Fruit fly (Drosophila melanogaster) whole organism, pupa: Measurements from ENCODE around the gene CG11980.

ENCODE experiments used
- CG10348 ChIP-seq: fragments of 200-800 bp; sonication (Bioruptor generic); IDR thresholded peaks from 2 replicates; pipeline ENCODE4 v1.3.6; 2022; ENCODE audit warnings: missing biosample characterization, missing genetic modification characterization
- CG12605 ChIP-seq: fragments of 200-800 bp; sonication (Bioruptor generic); IDR thresholded peaks from 2 replicates; pipeline ENCODE4 v1.3.6; 2022; ENCODE audit warnings: missing biosample characterization, missing genetic modification characterization
- CG13204 ChIP-seq: fragments of 200-800 bp; sonication (Bioruptor generic); optimal IDR thresholded peaks from 2 replicates; lab custom pipeline; 2018; ENCODE audit warnings: missing biosample characterization, mild to moderate bottlenecking, missing genetic modification characterization, moderate library complexity
- CG14655 ChIP-seq: fragments of 200-800 bp; sonication (Bioruptor generic); optimal IDR thresholded peaks from 3 replicates; lab custom pipeline; 2017; ENCODE audit warnings: mild to moderate bottlenecking, missing biosample characterization, missing genetic modification reagents, missing genetic modification characterization
- CG15710 ChIP-seq: fragments of 200-800 bp; sonication (Bioruptor generic); optimal IDR thresholded peaks from 2 replicates; lab custom pipeline; 2018; ENCODE audit warnings: missing biosample characterization, mild to moderate bottlenecking, missing genetic modification characterization, moderate library complexity
- CG17806 ChIP-seq: fragments of 200-800 bp; sonication (Bioruptor generic); optimal IDR thresholded peaks from 2 replicates; lab custom pipeline; 2018; ENCODE audit warnings: missing biosample characterization, mild to moderate bottlenecking, missing genetic modification characterization, moderate library complexity
- CG32121 ChIP-seq: fragments of 200-800 bp; sonication (Bioruptor generic); IDR thresholded peaks from 2 replicates; pipeline ENCODE4 v1.3.6; 2022; ENCODE audit warnings: missing biosample characterization, missing genetic modification characterization
- CG34367 ChIP-seq: fragments of 200-800 bp; sonication (Bioruptor generic); optimal IDR thresholded peaks from 2 replicates; lab custom pipeline; 2018; ENCODE audit warnings: missing biosample characterization, mild to moderate bottlenecking, missing genetic modification characterization
- CG4496 ChIP-seq: fragments of 200-800 bp; sonication (Bioruptor generic); IDR thresholded peaks from 3 replicates; pipeline ENCODE4 v1.3.6; 2022; ENCODE audit warnings: missing biosample characterization, missing genetic modification characterization
- CG8159 ChIP-seq: fragments of 200-800 bp; sonication (Bioruptor generic); optimal IDR thresholded peaks from 3 replicates; lab custom pipeline; 2018; ENCODE audit warnings: missing biosample characterization, mild to moderate bottlenecking, missing genetic modification characterization, moderate library complexity
- CG8301 ChIP-seq: fragments of 200-800 bp; sonication (Bioruptor generic); optimal IDR thresholded peaks from 2 replicates; lab custom pipeline; 2018; ENCODE audit warnings: missing biosample characterization, mild to moderate bottlenecking, missing genetic modification characterization
- CG9948 ChIP-seq: fragments of 200-800 bp; sonication (Bioruptor generic); optimal IDR thresholded peaks from 2 replicates; lab custom pipeline; 2018; ENCODE audit warnings: missing biosample characterization, mild to moderate bottlenecking, missing genetic modification characterization, moderate library complexity
- D1 ChIP-seq: fragments of 200-800 bp; sonication (Bioruptor generic); optimal IDR thresholded peaks from 2 replicates; lab custom pipeline; 2018; ENCODE audit warnings: missing biosample characterization, mild to moderate bottlenecking, missing genetic modification characterization, moderate library complexity
- EcR ChIP-seq: fragments of 200-800 bp; sonication (Bioruptor generic); optimal IDR thresholded peaks from 3 replicates; lab custom pipeline; 2019; ENCODE audit warnings: missing biosample characterization, missing genetic modification characterization, mild to moderate bottlenecking, moderate library complexity, missing genetic modification reagents
- Ets98B ChIP-seq: fragments of 200-800 bp; sonication (Bioruptor generic); IDR thresholded peaks from 2 replicates; pipeline ENCODE4 v1.3.6; 2022; ENCODE audit warnings: missing biosample characterization, missing genetic modification characterization
- Pif1A ChIP-seq: fragments of 200-800 bp; sonication (Bioruptor generic); optimal IDR thresholded peaks from 3 replicates; lab custom pipeline; 2016; ENCODE audit warnings: missing biosample characterization, missing genetic modification characterization
- Pif1B ChIP-seq: fragments of 200-800 bp; sonication (Bioruptor generic); optimal IDR thresholded peaks from 3 replicates; lab custom pipeline; 2016; ENCODE audit warnings: missing biosample characterization, missing genetic modification characterization
- Snoo ChIP-seq: fragments of 200-800 bp; sonication (Bioruptor generic); optimal IDR thresholded peaks from 3 replicates; lab custom pipeline; 2017; ENCODE audit warnings: missing biosample characterization, mild to moderate bottlenecking, missing genetic modification characterization, inconsistent platforms
- fd96Ca ChIP-seq: fragments of 200-800 bp; sonication (Bioruptor generic); IDR thresholded peaks from 3 replicates; pipeline ENCODE4 v1.3.6; 2022; ENCODE audit warnings: missing biosample characterization, missing genetic modification characterization
- gl ChIP-seq: fragments of 200-800 bp; sonication (Bioruptor generic); optimal IDR thresholded peaks from 2 replicates; lab custom pipeline; 2018; ENCODE audit warnings: missing biosample characterization, mild to moderate bottlenecking, missing genetic modification characterization
- rn ChIP-seq: fragments of 200-800 bp; sonication (Bioruptor generic); IDR thresholded peaks from 2 replicates; pipeline ENCODE4 v1.3.6; 2022; ENCODE audit warnings: missing biosample characterization, missing genetic modification characterization

The CG11980 gene

DNA sequence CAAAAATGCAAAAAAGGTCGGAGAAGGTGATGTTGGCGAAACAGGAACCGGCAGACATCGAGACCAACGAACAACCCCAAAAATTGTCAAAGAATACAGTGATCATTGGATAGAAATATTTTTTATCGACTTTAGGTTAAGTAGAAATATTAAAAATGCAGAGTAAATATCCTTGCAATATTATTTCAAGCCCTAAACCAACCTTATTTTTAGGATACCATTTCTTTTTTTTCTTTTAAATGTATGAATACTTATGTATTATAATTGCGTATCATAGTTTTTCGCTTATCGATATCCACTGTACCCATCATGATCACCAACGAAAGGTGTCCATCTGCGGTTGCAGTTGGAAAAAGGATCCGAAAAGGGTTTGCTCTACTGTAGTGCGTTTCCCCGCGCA, 31.4 kb downstream of the CG11980 start:
- TF ChIP-seq CG10348 (GFP tag; lab: Robert Waterston, UW) (no peak), CG17806 (tag; lab: Kevin White, UChicago) (no peak), CG34367 (tag; lab: Kevin White, UChicago) (no peak), fd96Ca (GFP tag; lab: Robert Waterston, UW) (no peak), CG14655 (GFP tag; lab: Kevin White, UChicago) (no peak), CG13204 (GFP tag; lab: Kevin White, UChicago) (no peak)

DNA sequence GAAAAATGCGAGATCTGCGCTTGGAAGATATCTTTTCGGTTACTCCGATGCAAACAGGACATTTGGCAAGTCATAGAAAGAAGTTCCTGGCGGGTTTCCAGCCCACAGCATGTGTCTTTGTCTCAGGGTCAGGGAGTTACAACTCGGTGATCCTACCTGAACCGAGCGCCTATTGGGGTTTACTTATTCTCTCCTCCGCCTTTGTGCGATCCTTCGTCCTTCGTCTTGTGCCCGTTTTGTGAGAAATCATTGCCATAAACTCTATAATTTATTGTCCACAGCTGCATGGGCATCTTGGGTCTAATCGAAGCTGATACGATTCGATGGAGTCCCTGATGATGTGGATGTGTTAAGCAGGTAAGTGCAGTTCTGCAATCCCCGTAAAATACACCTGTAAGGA, 34.1 kb downstream of the CG11980 start:
- TF ChIP-seq Pif1A (GFP tag; lab: Kevin White, UChicago) (no peak), D1 (tag; lab: Kevin White, UChicago) (no peak), CG10348 (GFP tag; lab: Robert Waterston, UW) (no peak), gl (tag; lab: Kevin White, UChicago) (no peak)

DNA sequence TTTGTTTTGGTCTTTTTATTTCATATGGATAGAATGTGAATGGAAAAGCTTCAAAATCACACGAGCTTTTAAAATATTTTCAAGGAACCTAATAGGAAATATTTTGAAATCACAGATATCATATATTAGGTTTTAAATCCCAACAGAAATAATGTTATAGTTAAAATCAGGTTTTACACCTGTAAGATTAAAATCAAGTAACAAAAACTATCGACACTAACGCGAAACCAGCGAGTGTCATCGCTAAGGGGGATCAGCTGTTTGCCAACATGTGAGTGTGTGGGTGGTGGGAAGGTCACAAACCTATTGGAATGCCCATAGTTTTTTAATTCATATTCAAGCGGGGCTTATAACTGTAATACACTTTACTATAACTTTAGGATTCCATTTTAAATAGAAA, 34.8 kb downstream of the CG11980 start, which contains the start of gene hyx:
TSS of gene hyx (plus strand) at position 109 of the 400 bp plus-strand sequence.
- 0 out of 3 replicates have a peak, but pooled peaks have one; percentile 24 for TF ChIP-seq CG4496 (GFP tag; lab: Robert Waterston, UW)
- TF ChIP-seq CG32121 (GFP tag; lab: Robert Waterston, UW) = peak; percentile 36; the same call in 1 of the 2 replicates
- TF ChIP-seq Ets98B = no peak; the same call in 1 of the 2 replicates
- TF ChIP-seq CG8301 (tag; lab: Kevin White, UChicago) = no peak
- TF ChIP-seq CG13204 (GFP tag; lab: Kevin White, UChicago) = no peak
- TF ChIP-seq CG15710 (tag; lab: Kevin White, UChicago) = peak; percentile 11
- TF ChIP-seq CG34367 (tag; lab: Kevin White, UChicago) = no peak
- no peak for TF ChIP-seq CG12605 (GFP tag; lab: Robert Waterston, UW)
- TF ChIP-seq Pif1B (GFP tag; lab: Kevin White, UChicago) = no peak
- TF ChIP-seq gl (tag; lab: Kevin White, UChicago) = no peak
- peak; percentile 93 for TF ChIP-seq EcR (GFP tag; lab: Kevin White, UChicago)
- no peak for TF ChIP-seq fd96Ca (GFP tag; lab: Robert Waterston, UW)
- no peak for TF ChIP-seq CG9948 (tag; lab: Kevin White, UChicago)
- TF ChIP-seq Pif1A (GFP tag; lab: Kevin White, UChicago) = no peak
- no peak for TF ChIP-seq rn
- no peak for TF ChIP-seq CG14655 (GFP tag; lab: Kevin White, UChicago)
- no peak for TF ChIP-seq CG10348 (GFP tag; lab: Robert Waterston, UW)
- no peak for TF ChIP-seq CG8159
- TF ChIP-seq CG17806 (tag; lab: Kevin White, UChicago) = peak; percentile 20
- TF ChIP-seq Snoo (tag; lab: Kevin White, UChicago) = peak; percentile 21
- TF ChIP-seq D1 (tag; lab: Kevin White, UChicago) = no peak
- TF ChIP-seq, all 21 proteins: peak for 6

DNA sequence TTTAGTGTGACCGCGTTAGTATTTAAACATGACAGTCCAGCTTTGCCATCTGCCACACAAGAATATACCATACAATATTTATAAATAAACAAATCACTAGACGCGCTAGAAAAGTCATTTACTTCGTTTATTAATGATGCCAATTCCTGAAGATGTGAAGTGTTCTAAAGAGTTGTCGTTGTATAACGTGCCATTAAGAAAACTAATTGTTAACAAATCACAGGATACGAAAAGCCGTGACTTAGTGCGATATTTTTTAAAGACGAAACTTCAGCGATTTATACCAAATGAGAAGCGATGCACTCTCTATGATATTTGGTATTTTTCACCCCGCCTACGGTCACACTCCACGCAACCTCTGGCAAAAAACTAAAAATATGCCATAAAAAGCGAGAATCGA, 35.6 kb downstream of the CG11980 start, which contains the start of gene neur:
TSS of gene neur (minus strand) at position 24 of the 400 bp plus-strand sequence.
- TF ChIP-seq CG15710 (tag; lab: Kevin White, UChicago) (no peak), Pif1A (GFP tag; lab: Kevin White, UChicago) (no peak), Ets98B (no peak), CG12605 (GFP tag; lab: Robert Waterston, UW) (no peak), CG4496 (GFP tag; lab: Robert Waterston, UW) (no peak), CG13204 (GFP tag; lab: Kevin White, UChicago) (no peak), CG34367 (tag; lab: Kevin White, UChicago) (no peak), gl (tag; lab: Kevin White, UChicago) (no peak), CG32121 (GFP tag; lab: Robert Waterston, UW) (no peak), CG14655 (GFP tag; lab: Kevin White, UChicago) (no peak), fd96Ca (GFP tag; lab: Robert Waterston, UW) (no peak), Pif1B (GFP tag; lab: Kevin White, UChicago) (no peak)

DNA sequence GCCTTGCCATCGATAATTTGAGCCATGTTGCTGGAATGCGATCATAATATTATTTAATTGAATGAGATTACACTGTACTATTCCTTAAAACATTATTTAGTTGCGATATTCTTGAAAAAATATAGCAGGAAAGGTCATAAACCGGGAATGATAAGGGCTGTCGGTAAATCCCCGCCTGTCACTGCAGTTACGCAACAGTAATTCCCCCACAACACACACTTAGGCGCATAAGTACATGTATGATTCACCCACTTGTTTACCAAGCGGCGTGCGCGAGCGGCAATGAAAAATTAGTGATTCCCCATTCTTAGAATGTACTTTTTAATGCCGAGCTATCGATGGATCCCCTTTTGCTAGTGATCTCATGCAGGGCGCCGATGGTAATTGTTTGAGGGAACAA, 39.8 kb downstream of the CG11980 start:
- TF ChIP-seq fd96Ca (GFP tag; lab: Robert Waterston, UW) (no peak), Ets98B (no peak), EcR (GFP tag; lab: Kevin White, UChicago) (peak; percentile 78)

DNA sequence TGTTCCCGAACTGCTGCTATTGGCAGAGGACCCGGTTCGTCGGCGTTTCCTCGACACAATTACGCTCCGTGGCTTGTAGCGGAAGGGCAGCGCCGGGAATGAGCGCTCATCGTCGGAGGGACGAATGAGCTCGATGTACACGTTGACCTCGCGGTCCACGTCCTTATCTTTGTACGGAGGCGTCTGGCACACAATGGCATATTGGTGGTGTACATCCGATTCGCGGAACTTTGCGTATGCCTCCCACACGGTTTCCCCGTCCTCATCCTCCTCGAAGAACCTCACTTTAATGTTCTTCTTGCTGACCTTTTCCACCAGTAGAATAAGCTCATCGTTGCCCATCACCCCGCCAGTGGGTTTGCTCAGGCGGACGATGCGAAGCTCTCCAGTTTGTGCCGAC, 41.9 kb downstream of the CG11980 start:
- no peak for TF ChIP-seq Pif1B (GFP tag; lab: Kevin White, UChicago)
- no peak for TF ChIP-seq CG14655 (GFP tag; lab: Kevin White, UChicago)
- TF ChIP-seq CG34367 (tag; lab: Kevin White, UChicago) = no peak
- TF ChIP-seq CG12605 (GFP tag; lab: Robert Waterston, UW) = no peak
- TF ChIP-seq D1 (tag; lab: Kevin White, UChicago) = no peak
- TF ChIP-seq CG10348 (GFP tag; lab: Robert Waterston, UW) = no peak
- TF ChIP-seq rn = no peak
- TF ChIP-seq Snoo (tag; lab: Kevin White, UChicago) = no peak
- no peak for TF ChIP-seq fd96Ca (GFP tag; lab: Robert Waterston, UW)
- no peak for TF ChIP-seq EcR (GFP tag; lab: Kevin White, UChicago)
- no peak for TF ChIP-seq CG17806 (tag; lab: Kevin White, UChicago)
- TF ChIP-seq CG4496 (GFP tag; lab: Robert Waterston, UW) = no peak
